Fruit fly (Drosophila melanogaster): Measurements from ENCODE around the gene Sh.

The Sh gene

DNA sequence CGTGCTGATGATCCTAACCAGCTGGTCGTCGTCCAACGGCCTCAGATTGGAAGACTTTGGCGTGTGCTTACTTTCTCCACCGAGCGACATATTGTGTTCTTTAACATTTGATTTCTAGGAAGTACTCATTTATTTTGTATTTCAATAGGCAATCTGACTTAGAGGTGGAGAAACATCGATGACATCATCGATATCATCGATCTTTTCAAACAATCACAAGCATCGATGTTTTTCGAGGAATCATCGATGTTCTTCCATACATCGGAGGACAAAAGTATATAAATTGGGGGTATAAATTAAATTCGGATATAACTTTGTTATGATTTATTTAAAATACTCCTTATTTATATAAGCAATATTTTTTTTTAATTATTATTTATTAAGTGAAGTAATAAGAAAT is 27.3 kb upstream of the Sh start, which contains the start of gene Swt1 (continued):
- no peak for TF ChIP-seq sug (tag; optimal IDR thresholded peaks at IDR 0.05)
- TF ChIP-seq crc (GFP tag; optimal IDR thresholded peaks at IDR 0.05), result no peak
- no peak for TF ChIP-seq fd96Cb (tag; optimal IDR thresholded peaks at IDR 0.05)
- no peak for TF ChIP-seq ap (GFP tag; IDR thresholded peaks at IDR 0.05)
- no peak for TF ChIP-seq mirr (GFP tag; optimal IDR thresholded peaks at IDR 0.05)
- no peak for TF ChIP-seq B-H1 (GFP tag; IDR thresholded peaks at IDR 0.05)
- no peak for TF ChIP-seq Meics (GFP tag; optimal IDR thresholded peaks at IDR 0.05)
- TF ChIP-seq nmo (GFP tag; optimal IDR thresholded peaks at IDR 0.05), result peak; percentile 18
- TF ChIP-seq mam (GFP tag; optimal IDR thresholded peaks at IDR 0.05), result no peak
- no peak for TF ChIP-seq Hey (tag; optimal IDR thresholded peaks at IDR 0.05)
- TF ChIP-seq Eip74EF (GFP tag; optimal IDR thresholded peaks at IDR 0.05), result no peak
- no peak for TF ChIP-seq NC2α (GFP tag; optimal IDR thresholded peaks at IDR 0.05)
- peak; percentile 30 for TF ChIP-seq CG11504 (tag; optimal IDR thresholded peaks at IDR 0.05)
- peak; percentile 63 for TF ChIP-seq CG2129 (GFP tag; IDR thresholded peaks at IDR 0.05; ENCODE audit: partially characterized antibody)
- peak; percentile 38 for TF ChIP-seq trem (tag; optimal IDR thresholded peaks at IDR 0.05)
- TF ChIP-seq Dll (GFP tag; IDR thresholded peaks at IDR 0.05; ENCODE audit: partially characterized antibody), result peak; percentile 93
- peak; percentile 72 for TF ChIP-seq row (GFP tag; IDR thresholded peaks at IDR 0.05)
- TF ChIP-seq Blimp-1 (GFP tag; optimal IDR thresholded peaks at IDR 0.05), result no peak
- no peak for TF ChIP-seq Sox100B (GFP tag; optimal IDR thresholded peaks at IDR 0.05)
- TF ChIP-seq Lim3 (GFP tag; IDR thresholded peaks at IDR 0.05), result no peak
- TF ChIP-seq CG12744 (GFP tag; optimal IDR thresholded peaks at IDR 0.05), result no peak
- no peak for TF ChIP-seq CG14014 (GFP tag; IDR thresholded peaks at IDR 0.05)
- no peak for TF ChIP-seq hkb (optimal IDR thresholded peaks at IDR 0.05)
- peak; percentile 7; the same call in 1 of the 2 replicates for TF ChIP-seq hkb (GFP tag; IDR thresholded peaks at IDR 0.05)
- no peak for TF ChIP-seq bigmax (GFP tag; optimal IDR thresholded peaks at IDR 0.05)
- TF ChIP-seq fd3F (GFP tag; optimal IDR thresholded peaks at IDR 0.05), result no peak
- peak; percentile 4 for TF ChIP-seq zfh2 (GFP tag; optimal IDR thresholded peaks at IDR 0.05)
- no peak for TF ChIP-seq E2f1 (GFP tag; IDR thresholded peaks at IDR 0.05)
- TF ChIP-seq psq (GFP tag; optimal IDR thresholded peaks at IDR 0.05), result no peak
- no peak for TF ChIP-seq gsb (GFP tag; IDR thresholded peaks at IDR 0.05)
- no peak for TF ChIP-seq Camta (GFP tag; optimal IDR thresholded peaks at IDR 0.05)
- peak; percentile 10; the same call in 1 of the 2 replicates for TF ChIP-seq slbo (GFP tag; IDR thresholded peaks at IDR 0.05)
- TF ChIP-seq CG8290 (GFP tag; optimal IDR thresholded peaks at IDR 0.05), result peak; percentile 72
- TF ChIP-seq CG8290 (tag; optimal IDR thresholded peaks at IDR 0.05), result peak; percentile 91 to 93
- peak; percentile 95 for TF ChIP-seq CG6791 (GFP tag; IDR thresholded peaks at IDR 0.05; ENCODE audit: partially characterized antibody)
- no peak for TF ChIP-seq tll (GFP tag; optimal IDR thresholded peaks at IDR 0.05)
- TF ChIP-seq al (GFP tag; IDR thresholded peaks at IDR 0.05), result no peak
- no peak for TF ChIP-seq CG13424 (tag; optimal IDR thresholded peaks at IDR 0.05)
- TF ChIP-seq Bgb (GFP tag; IDR thresholded peaks at IDR 0.05; ENCODE audit: partially characterized antibody), result peak; percentile 94
- no peak for TF ChIP-seq CG6683 (GFP tag; optimal IDR thresholded peaks at IDR 0.05)
- peak; percentile 85; the same call in 1 of the 2 replicates for TF ChIP-seq CG42726 (GFP tag; IDR thresholded peaks at IDR 0.05; ENCODE audit: partially characterized antibody)
- TF ChIP-seq lov (optimal IDR thresholded peaks at IDR 0.05), result no peak
- TF ChIP-seq lov (GFP tag; IDR thresholded peaks at IDR 0.05), result no peak
- TF ChIP-seq vnd (GFP tag; IDR thresholded peaks at IDR 0.05; ENCODE audit: partially characterized antibody), result peak; percentile 88
- peak; percentile 87 for TF ChIP-seq unc-4 (GFP tag; IDR thresholded peaks at IDR 0.05; ENCODE audit: partially characterized antibody)
- TF ChIP-seq CoRest (tag; optimal IDR thresholded peaks at IDR 0.05), result peak; percentile 6
- TF ChIP-seq CG2712 (tag; optimal IDR thresholded peaks at IDR 0.05), result peak; percentile 17
- TF ChIP-seq CG1647 (GFP tag; optimal IDR thresholded peaks at IDR 0.05), result no peak
- no peak for TF ChIP-seq CG1602 (GFP tag; optimal IDR thresholded peaks at IDR 0.05)
- TF ChIP-seq Usf (GFP tag; optimal IDR thresholded peaks at IDR 0.05), result no peak
- TF ChIP-seq CG9609 (GFP tag; optimal IDR thresholded peaks at IDR 0.05), result no peak

All from whole organism, embryonic.